Fruit fly (Drosophila melanogaster) whole organism, wandering third instar larva: ENCODE data around the gene mRpL35.

Experiments used
- Abd-B ChIP-seq: fragments of >200 bp; optimal IDR thresholded peaks from 2 replicates; lab custom pipeline; 2017; ENCODE audit warnings: missing biosample characterization, missing genetic modification characterization
- CG32264 ChIP-seq: fragments of 200-800 bp; sonication (Bioruptor generic); optimal IDR thresholded peaks from 2 replicates; lab custom pipeline; 2016; ENCODE audit warnings: missing biosample characterization, missing genetic modification characterization
- CG9705 ChIP-seq: fragments of 200-800 bp; sonication (Bioruptor generic); optimal IDR thresholded peaks from 2 replicates; lab custom pipeline; 2018; ENCODE audit warnings: missing biosample characterization, mild to moderate bottlenecking, missing genetic modification characterization
- CrebA ChIP-seq: fragments of 200-800 bp; sonication (Bioruptor generic); optimal IDR thresholded peaks from 2 replicates; lab custom pipeline; 2016; ENCODE audit warnings: missing biosample characterization, mild to moderate bottlenecking, missing genetic modification characterization, borderline replicate concordance
- Dfd ChIP-seq: fragments of >200 bp; optimal IDR thresholded peaks from 2 replicates; lab custom pipeline; 2017; ENCODE audit warnings: missing biosample characterization, missing genetic modification characterization
- Dif ChIP-seq: fragments of 200-275, 200-300 bp; sonication (Bioruptor generic); optimal IDR thresholded peaks from 2 replicates; lab custom pipeline; 2018; ENCODE audit warnings: missing biosample characterization, missing genetic modification characterization; ENCODE audit not compliant: partially characterized antibody
- GATAd ChIP-seq: sonication (Bioruptor generic); optimal IDR thresholded peaks from 2 replicates; lab custom pipeline; 2016; ENCODE audit warnings: missing biosample characterization, missing genetic modification characterization
- HLH106 ChIP-seq: fragments of 200-800 bp; optimal IDR thresholded peaks from 3 replicates; lab custom pipeline; 2019; ENCODE audit warnings: missing biosample characterization, mild to moderate bottlenecking, missing genetic modification characterization, moderate library complexity
- Hnf4 ChIP-seq: fragments of 200-800 bp; sonication (Bioruptor generic); optimal IDR thresholded peaks from 2 replicates; lab custom pipeline; 2016; ENCODE audit warnings: missing biosample characterization, mild to moderate bottlenecking, missing genetic modification characterization
- Hr78 ChIP-seq: fragments of >200 bp; optimal IDR thresholded peaks from 2 replicates; lab custom pipeline; 2017; ENCODE audit warnings: missing biosample characterization, missing genetic modification characterization
- Hr83 ChIP-seq: fragments of 200-300 bp; sonication (Bioruptor generic); optimal IDR thresholded peaks from 2 replicates; lab custom pipeline; 2016; ENCODE audit warnings: missing biosample characterization, mild to moderate bottlenecking, missing genetic modification characterization, moderate library complexity; ENCODE audit not compliant: poor library complexity, severe bottlenecking
- N ChIP-seq: fragments of >200 bp; optimal IDR thresholded peaks from 2 replicates; lab custom pipeline; 2018; ENCODE audit warnings: missing biosample characterization, missing external identifiers, missing genetic modification characterization
- OdsH ChIP-seq: fragments of 200-800 bp; sonication (Bioruptor generic); optimal IDR thresholded peaks from 2 replicates; lab custom pipeline; 2016; ENCODE audit warnings: missing biosample characterization, mild to moderate bottlenecking, missing genetic modification characterization
- Rel ChIP-seq, 2 experiments: fragments of 200-800 bp; sonication (Bioruptor generic) in 1 of 2; optimal IDR thresholded peaks; 2 replicates in 1 of 2; 3 replicates in 1 of 2; lab custom pipeline; 2016 to 2019; ENCODE audit warnings: mild to moderate bottlenecking in 2 of 2, missing biosample characterization in 2 of 2, missing genetic modification characterization in 2 of 2, moderate library complexity in 1 of 2
- Sp1 ChIP-seq: fragments of 200-800 bp; sonication (Bioruptor generic); optimal IDR thresholded peaks from 3 replicates; lab custom pipeline; 2019; ENCODE audit warnings: missing biosample characterization, mild to moderate bottlenecking, missing genetic modification characterization, moderate library complexity
- Vsx2 ChIP-seq: fragments of 200-300, 225-300 bp; sonication (Bioruptor generic); optimal IDR thresholded peaks from 2 replicates; lab custom pipeline; 2018; ENCODE audit warnings: missing biosample characterization, missing genetic modification characterization; ENCODE audit not compliant: partially characterized antibody
- brk ChIP-seq: fragments of 200-800 bp; sonication (Bioruptor generic); optimal IDR thresholded peaks from 2 replicates; lab custom pipeline; 2016; ENCODE audit warnings: missing biosample characterization, mild to moderate bottlenecking, missing genetic modification characterization
- dmrt93B ChIP-seq: fragments of 200-800 bp; sonication (Bioruptor generic); optimal IDR thresholded peaks from 2 replicates; lab custom pipeline; 2018; ENCODE audit warnings: missing biosample characterization, mild to moderate bottlenecking, missing genetic modification characterization
- dsf ChIP-seq: sonication (Bioruptor generic); optimal IDR thresholded peaks from 2 replicates; lab custom pipeline; 2016; ENCODE audit warnings: missing biosample characterization, missing genetic modification characterization, borderline replicate concordance
- ey ChIP-seq: fragments of 200-800 bp; sonication (Bioruptor generic); optimal IDR thresholded peaks from 2 replicates; lab custom pipeline; 2016; ENCODE audit warnings: missing biosample characterization, missing genetic modification characterization
- foxo ChIP-seq, 2 experiments: fragments of 200-800 bp; sonication (Bioruptor generic); optimal IDR thresholded peaks; 2 replicates in 1 of 2; 3 replicates in 1 of 2; lab custom pipeline; 2016 to 2017; ENCODE audit warnings: missing biosample characterization in 2 of 2, missing genetic modification characterization in 2 of 2
- fru ChIP-seq: fragments of 200-800 bp; sonication (Bioruptor generic); optimal IDR thresholded peaks from 3 replicates; lab custom pipeline; 2016; ENCODE audit warnings: missing biosample characterization, mild to moderate bottlenecking, missing genetic modification characterization
- h ChIP-seq: fragments of 200-800 bp; sonication (Bioruptor generic); optimal IDR thresholded peaks from 3 replicates; lab custom pipeline; 2016; ENCODE audit warnings: missing biosample characterization, mild to moderate bottlenecking, missing genetic modification characterization
- jim ChIP-seq: fragments of 175-275, 200-325 bp; sonication (Bioruptor generic); optimal IDR thresholded peaks from 2 replicates; lab custom pipeline; 2016; ENCODE audit warnings: missing biosample characterization, mild to moderate bottlenecking, missing genetic modification characterization
- pan ChIP-seq: fragments of >200 bp; optimal IDR thresholded peaks from 2 replicates; lab custom pipeline; 2017
- psq ChIP-seq: fragments of 200-800 bp; sonication (Bioruptor generic); optimal IDR thresholded peaks from 3 replicates; lab custom pipeline; 2017; ENCODE audit warnings: missing biosample characterization, mild to moderate bottlenecking, missing genetic modification characterization, moderate library complexity
- rgr ChIP-seq: fragments of 200-800 bp; sonication (Bioruptor generic); optimal IDR thresholded peaks from 3 replicates; lab custom pipeline; 2016; ENCODE audit warnings: missing biosample characterization, mild to moderate bottlenecking, missing genetic modification characterization
- sage ChIP-seq: fragments of 200-800 bp; sonication (Bioruptor generic); optimal IDR thresholded peaks from 2 replicates; lab custom pipeline; 2016; ENCODE audit warnings: missing biosample characterization, mild to moderate bottlenecking, missing genetic modification characterization
- sv ChIP-seq: fragments of 200-800 bp; sonication (Bioruptor generic); optimal IDR thresholded peaks from 3 replicates; lab custom pipeline; 2016; ENCODE audit warnings: missing biosample characterization, missing genetic modification characterization
- tai ChIP-seq: sonication (Bioruptor generic); optimal IDR thresholded peaks from 2 replicates; lab custom pipeline; 2016; ENCODE audit warnings: missing biosample characterization, missing genetic modification characterization
- usp ChIP-seq: fragments of >200 bp; optimal IDR thresholded peaks from 2 replicates; lab custom pipeline; 2017; ENCODE audit warnings: missing biosample characterization, missing genetic modification characterization
- woc ChIP-seq: sonication (Bioruptor generic); optimal IDR thresholded peaks from 2 replicates; lab custom pipeline; 2016; ENCODE audit warnings: missing biosample characterization, mild to moderate bottlenecking, missing genetic modification characterization

The mRpL35 gene

DNA sequence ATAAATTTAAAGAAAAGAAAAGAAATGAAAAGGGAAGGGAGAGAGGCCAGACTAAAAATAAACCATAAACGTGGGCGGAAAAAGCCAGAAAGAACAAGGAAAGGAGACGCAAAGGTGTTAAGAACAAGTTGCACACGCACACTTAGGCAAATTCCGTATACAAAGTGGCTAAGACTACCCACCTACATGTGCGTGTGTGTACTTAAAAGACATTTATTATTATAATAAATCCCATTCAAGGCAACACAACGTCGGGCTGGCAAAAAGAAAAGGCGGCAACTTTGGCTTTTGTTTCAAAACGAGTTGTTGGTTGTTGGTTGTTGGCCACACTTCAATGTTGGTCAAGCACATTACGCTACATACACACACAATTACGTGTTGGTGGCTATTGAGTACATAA, 28.9 kb downstream of the mRpL35 start:
- TF ChIP-seq Dfd (no peak), CG9705 (GFP tag; lab: Kevin White, UChicago) (no peak), Rel (GFP tag; optimal IDR thresholded peaks at IDR 0.05; lab: Kevin White, UChicago) (no peak), Rel (tag; optimal IDR thresholded peaks at IDR 0.05; lab: Kevin White, UChicago) (no peak), tai (GFP tag; lab: Kevin White, UChicago) (no peak), dmrt93B (no peak), N (GFP tag; lab: Kevin White, UChicago) (no peak), h (GFP tag; lab: Kevin White, UChicago) (no peak), HLH106 (tag; lab: Kevin White, UChicago) (no peak), OdsH (no peak), GATAd (GFP tag; lab: Kevin White, UChicago) (no peak), pan (lab: Kevin White, UChicago) (no peak), brk (GFP tag; lab: Kevin White, UChicago) (no peak), Abd-B (no peak), Hnf4 (GFP tag; lab: Kevin White, UChicago) (no peak), ey (GFP tag; lab: Kevin White, UChicago) (no peak), Vsx2 (no peak), woc (GFP tag; lab: Kevin White, UChicago) (no peak), dsf (GFP tag; lab: Kevin White, UChicago) (no peak), sv (GFP tag; lab: Kevin White, UChicago) (no peak), foxo (GFP tag; optimal IDR thresholded peaks at IDR 0.05; lab: Kevin White, UChicago) (no peak)

DNA sequence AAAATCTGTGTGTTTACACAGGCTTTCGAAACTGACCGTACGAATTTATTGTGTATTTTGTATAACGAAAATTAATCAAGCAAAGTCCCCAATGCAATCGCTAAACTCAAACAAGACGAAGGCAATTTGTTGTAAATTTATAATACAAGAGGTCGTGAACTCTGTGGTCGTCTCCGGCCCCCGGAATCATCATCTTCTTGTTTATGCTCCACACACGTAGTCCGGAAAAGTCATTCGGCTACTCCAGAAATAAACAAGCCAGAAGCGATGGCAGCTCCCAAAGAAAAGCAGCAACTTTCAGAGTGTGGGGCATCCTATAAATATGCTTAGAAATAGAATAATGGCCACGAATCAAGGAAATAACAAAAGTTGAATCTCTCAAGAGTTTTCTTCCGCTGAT, 29.9 kb downstream of the mRpL35 start:
- TF ChIP-seq CrebA (GFP tag; lab: Kevin White, UChicago) (no peak), Hr83 (no peak), Dfd (no peak), h (GFP tag; lab: Kevin White, UChicago) (no peak), Dif (GFP tag; lab: Kevin White, UChicago) (no peak), foxo (GFP tag; optimal IDR thresholded peaks at IDR 0.05; lab: Kevin White, UChicago) (no peak), woc (GFP tag; lab: Kevin White, UChicago) (no peak), Rel (GFP tag; optimal IDR thresholded peaks at IDR 0.05; lab: Kevin White, UChicago) (no peak), Rel (tag; optimal IDR thresholded peaks at IDR 0.05; lab: Kevin White, UChicago) (no peak), CG32264 (no peak), brk (GFP tag; lab: Kevin White, UChicago) (no peak), fru (no peak), psq (no peak), Abd-B (no peak)

DNA sequence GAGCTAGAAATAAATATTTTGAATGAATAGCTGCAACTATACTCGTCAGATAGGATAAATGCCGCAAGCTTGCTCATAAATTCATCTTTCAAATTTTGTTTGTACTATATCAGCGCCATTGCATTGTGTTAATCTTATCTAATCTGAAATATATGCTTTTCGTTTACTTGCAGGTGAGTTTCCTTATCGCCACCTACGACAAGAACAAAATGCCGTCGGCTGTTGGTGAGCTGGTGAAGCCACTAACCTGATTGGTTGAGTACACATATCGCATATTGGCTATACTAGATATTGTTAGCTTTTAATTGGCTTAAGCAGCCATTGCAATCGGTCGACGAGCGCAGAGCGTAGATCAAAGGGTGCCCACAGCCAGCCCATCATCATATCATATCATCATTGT, 30.4 kb downstream of the mRpL35 start:
- TF ChIP-seq jim (GFP tag; lab: Kevin White, UChicago), result no peak
- TF ChIP-seq usp, result no peak
- no peak for TF ChIP-seq sage
- TF ChIP-seq pan (lab: Kevin White, UChicago), result no peak
- no peak for TF ChIP-seq N (GFP tag; lab: Kevin White, UChicago)
- TF ChIP-seq brk (GFP tag; lab: Kevin White, UChicago), result no peak
- no peak for TF ChIP-seq rgr
- no peak for TF ChIP-seq psq

DNA sequence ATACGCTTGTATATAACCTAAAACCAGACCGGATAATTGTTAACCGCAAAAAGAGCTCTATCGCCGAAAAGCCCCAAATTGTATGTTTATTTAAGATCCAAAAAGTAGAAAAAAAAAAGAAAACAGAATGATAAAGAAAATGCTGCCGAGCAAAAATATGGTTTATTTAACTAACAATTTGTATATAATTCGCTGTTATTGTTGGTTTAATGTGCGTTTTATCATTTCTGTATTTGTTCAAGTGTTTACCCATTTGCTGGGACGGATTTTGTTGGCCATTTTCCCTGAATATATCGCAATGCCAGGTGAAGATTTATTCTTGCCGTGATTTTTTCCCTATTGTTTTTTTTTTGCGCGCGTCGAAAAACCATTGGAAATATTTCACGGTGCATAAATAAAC, 33.8 kb downstream of the mRpL35 start:
- TF ChIP-seq Hr78 (GFP tag; lab: Kevin White, UChicago) (no peak), rgr (peak; percentile 46), Sp1 (GFP tag; lab: Kevin White, UChicago) (no peak), jim (GFP tag; lab: Kevin White, UChicago) (no peak), OdsH (peak; percentile 26), Hr83 (peak; percentile 67), foxo (GFP tag; optimal IDR thresholded peaks at IDR 0.05; lab: Kevin White, UChicago) (peak in 1 of 2 experiments; percentile 0), h (GFP tag; lab: Kevin White, UChicago) (peak; percentile 25), brk (GFP tag; lab: Kevin White, UChicago) (no peak)

- TF ChIP-seq Hnf4 (GFP tag; lab: Kevin White, UChicago) (no peak), Rel (GFP tag; optimal IDR thresholded peaks at IDR 0.05; lab: Kevin White, UChicago) (no peak), Rel (tag; optimal IDR thresholded peaks at IDR 0.05; lab: Kevin White, UChicago) (peak; percentile 10)
- TF ChIP-seq, all 38 proteins: peak for 1
Observed at dm6 chr3R:22066440-22066839, 43.1 kb downstream of the mRpL35 start.
